Fruit fly (Drosophila melanogaster): ENCODE results near the gene CG13713.
A peak's percentile ranks its signal among the peaks of the same experiment; 100 is the strongest.

CG13713 gene

DNA sequence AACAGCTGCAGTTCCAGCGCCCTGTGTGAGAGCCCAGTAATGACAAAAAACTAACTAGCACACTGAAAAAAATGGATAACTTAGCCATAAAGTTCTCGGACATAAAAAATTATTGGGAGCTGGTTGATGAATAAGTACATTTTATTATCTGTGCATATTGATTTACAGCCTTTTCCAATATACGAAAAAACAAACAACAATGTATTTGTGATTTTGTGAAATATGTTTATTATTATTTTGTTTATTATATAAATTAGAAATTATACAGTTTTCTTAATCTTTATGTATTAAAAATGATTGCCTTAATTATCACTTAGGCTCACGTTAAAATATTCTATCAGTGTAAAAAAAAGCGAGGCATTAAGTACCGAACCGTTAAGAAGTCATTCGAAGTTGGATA, 5.6 kb upstream of the CG13713 start (continued):
- no peak for TF ChIP-seq sna (GFP tag; IDR thresholded peaks at IDR 0.05; ENCODE audit: partially characterized antibody)
- peak; percentile 1 for TF ChIP-seq CG9437 (GFP tag; optimal IDR thresholded peaks at IDR 0.05)
- no peak for TF ChIP-seq Gug (GFP tag; IDR thresholded peaks at IDR 0.05)
- no peak for TF ChIP-seq corto (GFP tag; optimal IDR thresholded peaks at IDR 0.05)
- peak; percentile 34 for TF ChIP-seq row (GFP tag; IDR thresholded peaks at IDR 0.05)
- TF ChIP-seq gcm (GFP tag; optimal IDR thresholded peaks at IDR 0.05), result no peak
- no peak for TF ChIP-seq Atf6 (GFP tag; IDR thresholded peaks at IDR 0.05)
- TF ChIP-seq CG10147 (GFP tag; optimal IDR thresholded peaks at IDR 0.05), result peak; percentile 5
- no peak for TF ChIP-seq hbn (GFP tag; IDR thresholded peaks at IDR 0.05; ENCODE audit: partially characterized antibody)
- no peak for TF ChIP-seq Asciz (GFP tag; optimal IDR thresholded peaks at IDR 0.05)
- TF ChIP-seq CG6689 (GFP tag; IDR thresholded peaks at IDR 0.05), result no peak
- TF ChIP-seq CG31365 (tag; optimal IDR thresholded peaks at IDR 0.05), result no peak
- no peak for TF ChIP-seq CG17612 (GFP tag; IDR thresholded peaks at IDR 0.05)
- no peak for TF ChIP-seq al (GFP tag; IDR thresholded peaks at IDR 0.05)
- TF ChIP-seq Stat92E (GFP tag; optimal IDR thresholded peaks at IDR 0.05), result no peak
- no peak for TF ChIP-seq Hmr (GFP tag; optimal IDR thresholded peaks at IDR 0.05)
- no peak for TF ChIP-seq CG10321 (GFP tag; IDR thresholded peaks at IDR 0.05)
- no peak for TF ChIP-seq Poxn (GFP tag; IDR thresholded peaks at IDR 0.05)
- TF ChIP-seq Lim3 (GFP tag; IDR thresholded peaks at IDR 0.05), result no peak
- no peak for TF ChIP-seq pb (GFP tag; optimal IDR thresholded peaks at IDR 0.05)
- no peak for TF ChIP-seq CG8944 (GFP tag; optimal IDR thresholded peaks at IDR 0.05)
- no peak for TF ChIP-seq CG12071 (GFP tag; optimal IDR thresholded peaks at IDR 0.05)
- TF ChIP-seq crc (GFP tag; optimal IDR thresholded peaks at IDR 0.05), result no peak
- TF ChIP-seq mam (GFP tag; optimal IDR thresholded peaks at IDR 0.05), result no peak
- TF ChIP-seq sisA (GFP tag; IDR thresholded peaks at IDR 0.05), result no peak
- TF ChIP-seq CG5180 (GFP tag; optimal IDR thresholded peaks at IDR 0.05), result no peak
- TF ChIP-seq Adf1 (GFP tag; IDR thresholded peaks at IDR 0.05), result no peak
- TF ChIP-seq CG14710 (tag; optimal IDR thresholded peaks at IDR 0.05), result peak; percentile 52
- no peak for TF ChIP-seq Neu2 (GFP tag; optimal IDR thresholded peaks at IDR 0.05; ENCODE audit: borderline replicate concordance)
- no peak for TF ChIP-seq hth (optimal IDR thresholded peaks at IDR 0.05)
- TF ChIP-seq CG7357 (GFP tag; IDR thresholded peaks at IDR 0.05), result no peak
- no peak for TF ChIP-seq Meics (GFP tag; optimal IDR thresholded peaks at IDR 0.05)
- no peak for TF ChIP-seq ara (GFP tag; IDR thresholded peaks at IDR 0.05)
- TF ChIP-seq ssp (GFP tag; IDR thresholded peaks at IDR 0.05), result no peak
- no peak for TF ChIP-seq repo (GFP tag; optimal IDR thresholded peaks at IDR 0.05)
- TF ChIP-seq unpg (GFP tag; optimal IDR thresholded peaks at IDR 0.05), result peak; percentile 31
- TF ChIP-seq dysf (GFP tag; IDR thresholded peaks at IDR 0.05), result no peak
- peak; percentile 51 for TF ChIP-seq fd96Cb (tag; optimal IDR thresholded peaks at IDR 0.05)
- no peak for TF ChIP-seq eve (GFP tag; optimal IDR thresholded peaks at IDR 0.05)
- no peak for TF ChIP-seq hkb (optimal IDR thresholded peaks at IDR 0.05)
- no peak for TF ChIP-seq hkb (GFP tag; IDR thresholded peaks at IDR 0.05)
- no peak for TF ChIP-seq CG3281 (GFP tag; optimal IDR thresholded peaks at IDR 0.05)
- no peak for TF ChIP-seq CG15479 (GFP tag; optimal IDR thresholded peaks at IDR 0.05)
- TF ChIP-seq B-H2 (GFP tag; optimal IDR thresholded peaks at IDR 0.05), result no peak
- no peak for TF ChIP-seq CG8478 (optimal IDR thresholded peaks at IDR 0.05)
- TF ChIP-seq CG15011 (GFP tag; optimal IDR thresholded peaks at IDR 0.05), result no peak
- no peak for TF ChIP-seq ftz-f1 (GFP tag; optimal IDR thresholded peaks at IDR 0.05)
- TF ChIP-seq CG32772 (GFP tag; IDR thresholded peaks at IDR 0.05), result no peak
- TF ChIP-seq usp (GFP tag; optimal IDR thresholded peaks at IDR 0.05), result no peak
- TF ChIP-seq yki (optimal IDR thresholded peaks at IDR 0.05), result no peak
- TF ChIP-seq tgo (GFP tag; IDR thresholded peaks at IDR 0.05), result no peak
- TF ChIP-seq en (GFP tag; optimal IDR thresholded peaks at IDR 0.05), result no peak
- TF ChIP-seq ac (GFP tag; optimal IDR thresholded peaks at IDR 0.05), result no peak
- TF ChIP-seq esg (GFP tag; conservative IDR thresholded peaks at IDR 0.05), result no peak

Data from whole organism, embryonic.